Worm (Caenorhabditis elegans): ENCODE data around the gene R144.13.

- TF ChIP-seq nhr-11 (tag; optimal IDR thresholded peaks at IDR 0.05) (peak; percentile 89), snpc-4 (tag; optimal IDR thresholded peaks at IDR 0.05) (peak; percentile 74), pha-4 (tag; optimal IDR thresholded peaks at IDR 0.05) (peak; percentile 87), ztf-11 (tag; optimal IDR thresholded peaks at IDR 0.05) (no peak), pqm-1 (tag; optimal IDR thresholded peaks at IDR 0.05) (peak; percentile 38), nhr-28 (tag; optimal IDR thresholded peaks at IDR 0.05) (no peak), ceh-16 (tag; optimal IDR thresholded peaks at IDR 0.05) (peak; percentile 12), ZK546.5 (tag; optimal IDR thresholded peaks at IDR 0.05) (no peak), skn-1 (tag; optimal IDR thresholded peaks at IDR 0.05) (peak; percentile 38), nhr-43 (tag; optimal IDR thresholded peaks at IDR 0.05; ENCODE audit: poor library complexity, severe bottlenecking) (no peak)
These were observed 9.1 kb upstream of the R144.13 start for ce11 chrIII:5013915-5014346.
